Fruit fly (Drosophila melanogaster) whole organism, adult: ENCODE results near the gene ND-49L.

Experiments
- CG11617 ChIP-seq: fragments of 200-800 bp; sonication (Bioruptor generic); optimal IDR thresholded peaks from 2 replicates; lab custom pipeline; 2017; ENCODE audit warnings: mild to moderate bottlenecking, missing biosample characterization, missing genetic modification reagents, missing genetic modification characterization
- CG12768 ChIP-seq: fragments of 200-800 bp; sonication (Bioruptor generic); optimal IDR thresholded peaks from 2 replicates; lab custom pipeline; 2017; ENCODE audit warnings: missing biosample characterization, missing genetic modification characterization, mild to moderate bottlenecking, moderate library complexity, missing genetic modification reagents
- CG14711 ChIP-seq: fragments of 200-800 bp; sonication (Bioruptor generic); optimal IDR thresholded peaks from 2 replicates; lab custom pipeline; 2018; ENCODE audit warnings: missing biosample characterization, mild to moderate bottlenecking, missing genetic modification characterization, moderate library complexity
- CG1620 ChIP-seq: fragments of 200-800 bp; sonication (Bioruptor generic); optimal IDR thresholded peaks from 2 replicates; lab custom pipeline; 2016; ENCODE audit warnings: missing biosample characterization, missing genetic modification characterization
- CG33017 ChIP-seq: fragments of 200-800 bp; sonication (Bioruptor generic); optimal IDR thresholded peaks from 2 replicates; lab custom pipeline; 2018; ENCODE audit warnings: missing biosample characterization, mild to moderate bottlenecking, missing genetic modification characterization, moderate library complexity
- CG5204 ChIP-seq: fragments of 200-800 bp; sonication (Bioruptor generic); optimal IDR thresholded peaks from 2 replicates; lab custom pipeline; 2016; ENCODE audit warnings: missing biosample characterization, missing genetic modification characterization
- CG7045 ChIP-seq: fragments of 200-800 bp; sonication (Bioruptor generic); optimal IDR thresholded peaks from 2 replicates; lab custom pipeline; 2017; ENCODE audit warnings: missing biosample characterization, mild to moderate bottlenecking, missing genetic modification characterization
- CG7101 ChIP-seq: fragments of 200-800 bp; sonication (Bioruptor generic); optimal IDR thresholded peaks from 2 replicates; lab custom pipeline; 2018; ENCODE audit warnings: missing biosample characterization, mild to moderate bottlenecking, missing genetic modification characterization, moderate library complexity
- Clk ChIP-seq: fragments of 200-800 bp; sonication (Bioruptor generic); optimal IDR thresholded peaks from 2 replicates; lab custom pipeline; 2017; ENCODE audit warnings: missing biosample characterization, missing genetic modification characterization
- Crg-1 ChIP-seq: fragments of 200-800 bp; sonication (Bioruptor generic); optimal IDR thresholded peaks from 2 replicates; lab custom pipeline; 2016; ENCODE audit warnings: missing biosample characterization, missing genetic modification characterization
- Hr96 ChIP-seq: fragments of 200-800 bp; sonication (Bioruptor generic); optimal IDR thresholded peaks from 2 replicates; lab custom pipeline; 2016; ENCODE audit warnings: missing biosample characterization, missing genetic modification characterization
- Mnt ChIP-seq: fragments of 200-800 bp; sonication (Bioruptor generic); optimal IDR thresholded peaks from 2 replicates; lab custom pipeline; 2016; ENCODE audit warnings: missing biosample characterization, mild to moderate bottlenecking, missing genetic modification characterization
- bab1 ChIP-seq: fragments of 200-800 bp; sonication (Bioruptor generic); optimal IDR thresholded peaks from 3 replicates; lab custom pipeline; 2019; ENCODE audit warnings: missing biosample characterization, mild to moderate bottlenecking, missing genetic modification characterization, moderate library complexity
- cic ChIP-seq: fragments of 200-800 bp; sonication (Bioruptor generic); optimal IDR thresholded peaks from 2 replicates; lab custom pipeline; 2017; ENCODE audit warnings: missing biosample characterization, mild to moderate bottlenecking, missing genetic modification characterization, moderate library complexity
- cnc ChIP-seq, 2 experiments: fragments of >200 bp; optimal IDR thresholded peaks; 2 replicates each; lab custom pipeline; 2017
- kay ChIP-seq: fragments of 200-800 bp; sonication (Bioruptor generic); peaks from one replicate; lab custom pipeline; 2016; ENCODE audit warnings: missing biosample characterization, missing genetic modification characterization, borderline replicate concordance
- ovo ChIP-seq: fragments of 200-800 bp; sonication (Bioruptor generic); optimal IDR thresholded peaks from 2 replicates; lab custom pipeline; 2016; ENCODE audit warnings: missing biosample characterization, missing genetic modification characterization
- pad ChIP-seq: fragments of 200-800 bp; sonication (Bioruptor generic); optimal IDR thresholded peaks from 3 replicates; lab custom pipeline; 2017; ENCODE audit warnings: missing biosample characterization, missing genetic modification characterization, mild to moderate bottlenecking, moderate library complexity, missing genetic modification reagents
- tj ChIP-seq: fragments of 200-800 bp; sonication (Bioruptor generic); optimal IDR thresholded peaks from 3 replicates; lab custom pipeline; 2017; ENCODE audit warnings: missing biosample characterization, mild to moderate bottlenecking, missing genetic modification characterization, moderate library complexity
- toe ChIP-seq: fragments of 200-800 bp; sonication (Bioruptor generic); optimal IDR thresholded peaks from 2 replicates; lab custom pipeline; 2016; ENCODE audit warnings: missing biosample characterization, missing genetic modification characterization

The ND-49L gene

dm6 chr3R:25357985-25358384, at the start of gene ND-49L:
TSS of gene ND-49L (plus strand) at chr3R:25358285.
- TF ChIP-seq CG33017 (tag; lab: Kevin White, UChicago) (no peak), Hr96 (no peak), ovo (no peak), Clk (GFP tag; lab: Kevin White, UChicago) (no peak), CG7101 (tag; lab: Kevin White, UChicago) (no peak), pad (GFP tag; lab: Kevin White, UChicago) (no peak), bab1 (no peak), toe (GFP tag; lab: Kevin White, UChicago) (no peak), CG7045 (no peak), Crg-1 (GFP tag; lab: Kevin White, UChicago) (no peak), cnc (optimal IDR thresholded peaks at IDR 0.05; lab: Kevin White, UChicago) (no peak), tj (GFP tag; lab: Kevin White, UChicago) (no peak), CG5204 (GFP tag; lab: Kevin White, UChicago) (no peak), kay (GFP tag; lab: Kevin White, UChicago) (no peak), cic (GFP tag; lab: Kevin White, UChicago) (no peak), CG11617 (GFP tag; lab: Kevin White, UChicago) (no peak), Mnt (GFP tag; lab: Kevin White, UChicago) (no peak)

- TF ChIP-seq toe (GFP tag; lab: Kevin White, UChicago), result no peak
- TF ChIP-seq cic (GFP tag; lab: Kevin White, UChicago), result peak; percentile 5
- no peak for TF ChIP-seq CG33017 (tag; lab: Kevin White, UChicago)
- TF ChIP-seq CG1620, result no peak
These were observed 48.9 kb upstream of the ND-49L start for dm6 chr3R:25309175-25309574.

dm6 chr3R:25310843-25311242, 47.2 kb upstream of the ND-49L start, which contains the start of gene CG31099:
TSS of gene CG31099 (minus strand) at chr3R:25310943.
- TF ChIP-seq CG14711 (tag; lab: Kevin White, UChicago) (no peak), CG7101 (tag; lab: Kevin White, UChicago) (no peak), ovo (no peak), bab1 (no peak), CG33017 (tag; lab: Kevin White, UChicago) (no peak), Clk (GFP tag; lab: Kevin White, UChicago) (no peak), Hr96 (no peak), CG12768 (no peak), Mnt (GFP tag; lab: Kevin White, UChicago) (no peak), CG5204 (GFP tag; lab: Kevin White, UChicago) (no peak)

- peak; percentile 26 for TF ChIP-seq toe (GFP tag; lab: Kevin White, UChicago)
- TF ChIP-seq CG7101 (tag; lab: Kevin White, UChicago), result no peak
These were observed 45.5 kb upstream of the ND-49L start for dm6 chr3R:25312583-25312982.

dm6 chr3R:25313771-25314170, 44.3 kb upstream of the ND-49L start, which contains the start of gene CG31087:
TSS of gene CG31087 (minus strand) at chr3R:25313833.
- TF ChIP-seq bab1, result no peak
- peak; percentile 63 for TF ChIP-seq cic (GFP tag; lab: Kevin White, UChicago)
- TF ChIP-seq CG1620, result no peak

dm6 chr3R:25316016-25316415, 42.1 kb upstream of the ND-49L start, which contains the start of gene CG10559:
TSS of gene CG10559 (minus strand) at chr3R:25316116.
- TF ChIP-seq cic (GFP tag; lab: Kevin White, UChicago) (peak; percentile 20), CG33017 (tag; lab: Kevin White, UChicago) (no peak), CG12768 (no peak), Crg-1 (GFP tag; lab: Kevin White, UChicago) (no peak), bab1 (no peak), pad (GFP tag; lab: Kevin White, UChicago) (no peak), tj (GFP tag; lab: Kevin White, UChicago) (no peak), CG14711 (tag; lab: Kevin White, UChicago) (no peak), ovo (no peak), kay (GFP tag; lab: Kevin White, UChicago) (peak; percentile 73)

- TF ChIP-seq CG33017 (tag; lab: Kevin White, UChicago) (no peak), bab1 (no peak), CG5204 (GFP tag; lab: Kevin White, UChicago) (no peak), kay (GFP tag; lab: Kevin White, UChicago) (no peak), toe (GFP tag; lab: Kevin White, UChicago) (no peak), Hr96 (no peak), cnc (optimal IDR thresholded peaks at IDR 0.05; lab: Kevin White, UChicago) (no peak), Crg-1 (GFP tag; lab: Kevin White, UChicago) (no peak), CG7101 (tag; lab: Kevin White, UChicago) (no peak), tj (GFP tag; lab: Kevin White, UChicago) (no peak), Clk (GFP tag; lab: Kevin White, UChicago) (no peak), Mnt (GFP tag; lab: Kevin White, UChicago) (no peak), cic (GFP tag; lab: Kevin White, UChicago) (no peak), CG12768 (no peak), CG1620 (no peak), CG11617 (GFP tag; lab: Kevin White, UChicago) (no peak), CG14711 (tag; lab: Kevin White, UChicago) (no peak), CG7045 (no peak), ovo (no peak)
These were observed 40.1 kb upstream of the ND-49L start, which contains the start of gene CG10553 for dm6 chr3R:25318011-25318410. TSS of gene CG10553 (minus strand) at chr3R:25318111.
